Fruit fly (Drosophila melanogaster) whole organism, embryonic: ENCODE measurements around the gene Gr63a.

Experiments used
- Aef1 ChIP-seq: fragments of 200-800 bp; sonication (Bioruptor generic); IDR thresholded peaks from 3 replicates; pipeline ENCODE4 v1.3.6; 2022; ENCODE audit warnings: missing biosample characterization, missing genetic modification characterization
- Bteb2 ChIP-seq: fragments of 200-800 bp; sonication (Bioruptor generic); optimal IDR thresholded peaks from 2 replicates; lab custom pipeline; 2016; ENCODE audit warnings: missing biosample characterization, missing genetic modification characterization
- CG10543 ChIP-seq: fragments of 200-800 bp; sonication (Bioruptor generic); optimal IDR thresholded peaks from 3 replicates; lab custom pipeline; 2017; ENCODE audit warnings: missing biosample characterization, mild to moderate bottlenecking, missing genetic modification characterization, moderate library complexity
- CG12104 ChIP-seq: fragments of 200-800 bp; sonication (Bioruptor generic); optimal IDR thresholded peaks from 3 replicates; lab custom pipeline; 2016; ENCODE audit warnings: missing biosample characterization, missing genetic modification characterization
- CG1233 ChIP-seq: fragments of 200-800 bp; sonication (Bioruptor generic); optimal IDR thresholded peaks from 4 replicates; lab custom pipeline; 2018; ENCODE audit warnings: missing biosample characterization, mild to moderate bottlenecking, missing genetic modification characterization
- CG13296 ChIP-seq: fragments of 200-800 bp; sonication (Bioruptor generic); optimal IDR thresholded peaks from 3 replicates; lab custom pipeline; 2018; ENCODE audit warnings: missing biosample characterization, mild to moderate bottlenecking, missing genetic modification characterization
- CG1603 ChIP-seq: fragments of 200-800 bp; sonication (Bioruptor generic); optimal IDR thresholded peaks from 2 replicates; lab custom pipeline; 2019; ENCODE audit warnings: missing biosample characterization, mild to moderate bottlenecking, missing genetic modification characterization, moderate library complexity
- CG18764 ChIP-seq: fragments of 200-800 bp; sonication (Bioruptor generic); optimal IDR thresholded peaks from 3 replicates; lab custom pipeline; 2016; ENCODE audit warnings: missing biosample characterization, missing genetic modification characterization
- CG2875 ChIP-seq: fragments of 200-800 bp; sonication (Bioruptor generic); optimal IDR thresholded peaks from 2 replicates; lab custom pipeline; 2017; ENCODE audit warnings: missing biosample characterization, mild to moderate bottlenecking, missing genetic modification characterization, missing genetic modification reagents
- CG30403 ChIP-seq: fragments of 200-800 bp; sonication (Bioruptor generic); optimal IDR thresholded peaks from 3 replicates; lab custom pipeline; 2016; ENCODE audit warnings: missing biosample characterization, missing genetic modification characterization
- CG3065 ChIP-seq: fragments of 200-800 bp; sonication (Bioruptor generic); optimal IDR thresholded peaks from 2 replicates; lab custom pipeline; 2016; ENCODE audit warnings: missing biosample characterization, missing genetic modification characterization
- CG3726 ChIP-seq: fragments of 200-800 bp; sonication (Bioruptor generic); IDR thresholded peaks from 3 replicates; pipeline ENCODE4, ENCODE4 v1.3.6; 2022; ENCODE audit warnings: missing biosample characterization, missing genetic modification characterization
- CG3838 ChIP-seq: fragments of 200-800 bp; sonication (Bioruptor generic); optimal IDR thresholded peaks from 3 replicates; lab custom pipeline; 2016; ENCODE audit warnings: missing biosample characterization, missing genetic modification characterization
- CG6683 ChIP-seq: fragments of 200-800 bp; sonication (Bioruptor generic); optimal IDR thresholded peaks from 2 replicates; lab custom pipeline; 2017; ENCODE audit warnings: missing biosample characterization, mild to moderate bottlenecking, missing genetic modification characterization, missing genetic modification reagents
- CG6689 ChIP-seq: fragments of 200-800 bp; sonication (Bioruptor generic); IDR thresholded peaks from 2 replicates; pipeline ENCODE4 v1.3.6; 2022; ENCODE audit warnings: missing biosample characterization, missing genetic modification characterization
- CG6765 ChIP-seq: fragments of 200-800 bp; sonication (Bioruptor generic); optimal IDR thresholded peaks from 3 replicates; lab custom pipeline; 2017; ENCODE audit warnings: missing biosample characterization, mild to moderate bottlenecking, missing genetic modification characterization
- CG7357 ChIP-seq: fragments of 200-800 bp; sonication (Bioruptor generic); IDR thresholded peaks from 3 replicates; pipeline ENCODE4 v1.3.6; 2022; ENCODE audit warnings: missing biosample characterization, missing genetic modification characterization
- CG7556 ChIP-seq: fragments of 200-800 bp; sonication (Bioruptor generic); optimal IDR thresholded peaks from 2 replicates; lab custom pipeline; 2017; ENCODE audit warnings: missing biosample characterization, mild to moderate bottlenecking, missing genetic modification characterization
- CG7928 ChIP-seq: fragments of 200-800 bp; sonication (Bioruptor generic); optimal IDR thresholded peaks from 2 replicates; lab custom pipeline; 2017; ENCODE audit warnings: missing biosample characterization, mild to moderate bottlenecking, missing genetic modification characterization
- CG9215 ChIP-seq: fragments of 200-800 bp; sonication (Bioruptor generic); IDR thresholded peaks from 2 replicates; pipeline ENCODE4 v1.3.6; 2022; ENCODE audit warnings: missing biosample characterization, missing genetic modification characterization
- CTCF ChIP-seq: fragments of 200-800 bp; sonication (Bioruptor generic); optimal IDR thresholded peaks from 2 replicates; lab custom pipeline; 2017; ENCODE audit warnings: missing biosample characterization, mild to moderate bottlenecking, missing genetic modification characterization, moderate library complexity
- Dip2 ChIP-seq: fragments of 200-800 bp; sonication (Bioruptor generic); IDR thresholded peaks from 2 replicates; pipeline ENCODE4 v1.3.6; 2022; ENCODE audit warnings: missing biosample characterization, missing genetic modification characterization
- E2f2 ChIP-seq: fragments of 200-800 bp; sonication (Bioruptor generic); IDR thresholded peaks from 2 replicates; pipeline ENCODE4 v1.3.6; 2022; ENCODE audit warnings: missing biosample characterization, missing genetic modification characterization
- Fer2 ChIP-seq: fragments of 200-800 bp; sonication (Bioruptor generic); optimal IDR thresholded peaks from 2 replicates; lab custom pipeline; 2018; ENCODE audit warnings: missing biosample characterization, mild to moderate bottlenecking, missing genetic modification characterization, moderate library complexity
- HmgD ChIP-seq: fragments of 200-800 bp; sonication (Bioruptor generic); optimal IDR thresholded peaks from 3 replicates; lab custom pipeline; 2016; ENCODE audit warnings: missing biosample characterization, missing genetic modification characterization
- Hmx ChIP-seq: fragments of 200-800 bp; sonication (Bioruptor generic); optimal IDR thresholded peaks from 2 replicates; lab custom pipeline; 2016; ENCODE audit warnings: missing biosample characterization, missing genetic modification characterization
- Mad ChIP-seq: fragments of 200-800 bp; sonication (Bioruptor generic); optimal IDR thresholded peaks from 2 replicates; lab custom pipeline; 2016; ENCODE audit warnings: missing biosample characterization, missing genetic modification characterization
- NK7.1 ChIP-seq: fragments of 200-800 bp; sonication (Bioruptor generic); optimal IDR thresholded peaks from 3 replicates; lab custom pipeline; 2016; ENCODE audit warnings: missing biosample characterization, missing genetic modification characterization
- Usf ChIP-seq: fragments of 200-800 bp; sonication (Bioruptor generic); optimal IDR thresholded peaks from 2 replicates; lab custom pipeline; 2017; ENCODE audit warnings: missing genotype, missing biosample characterization, missing genetic modification characterization
- Vsx1 ChIP-seq: fragments of 200-800 bp; sonication (Bioruptor generic); optimal IDR thresholded peaks from 2 replicates; lab custom pipeline; 2017; ENCODE audit warnings: missing biosample characterization, mild to moderate bottlenecking, missing genetic modification characterization, missing genetic modification reagents
- cato ChIP-seq: fragments of 200-800 bp; sonication (Bioruptor generic); optimal IDR thresholded peaks from 2 replicates; lab custom pipeline; 2016; ENCODE audit warnings: missing biosample characterization, missing genetic modification characterization, borderline replicate concordance
- cwo ChIP-seq: fragments of 200-800 bp; sonication (Bioruptor generic); optimal IDR thresholded peaks from 3 replicates; lab custom pipeline; 2017; ENCODE audit warnings: missing biosample characterization, missing genetic modification characterization, mild to moderate bottlenecking, moderate library complexity, missing genetic modification reagents
- da ChIP-seq: fragments of 200-800 bp; sonication (Bioruptor generic); optimal IDR thresholded peaks from 2 replicates; lab custom pipeline; 2016; ENCODE audit warnings: missing biosample characterization, missing genetic modification characterization
- dan ChIP-seq: fragments of 200-800 bp; sonication (Bioruptor generic); IDR thresholded peaks from 2 replicates; pipeline ENCODE4 v1.3.6; 2022; ENCODE audit warnings: missing biosample characterization, missing genetic modification characterization
- dati ChIP-seq: fragments of 200-800 bp; sonication (Bioruptor generic); IDR thresholded peaks from 2 replicates; pipeline ENCODE4 v1.3.6; 2022; ENCODE audit warnings: missing biosample characterization, missing genetic modification characterization
- dysf ChIP-seq: fragments of 200-800 bp; sonication (Bioruptor generic); IDR thresholded peaks from 3 replicates; pipeline ENCODE4 v1.3.6; 2022; ENCODE audit warnings: missing biosample characterization, missing genetic modification characterization
- gcm ChIP-seq: fragments of 200-800 bp; sonication (Bioruptor generic); optimal IDR thresholded peaks from 2 replicates; lab custom pipeline; 2019; ENCODE audit warnings: missing biosample characterization, mild to moderate bottlenecking, missing genetic modification characterization, moderate library complexity
- gsb ChIP-seq: fragments of 200-800 bp; sonication (Bioruptor generic); IDR thresholded peaks from 2 replicates; pipeline ENCODE4 v1.3.6; 2022; ENCODE audit warnings: missing biosample characterization, missing genetic modification characterization
- hbn ChIP-seq: fragments of 200-800 bp; sonication (Bioruptor generic); IDR thresholded peaks from 2 replicates; pipeline ENCODE4 v1.3.6; 2022; ENCODE audit warnings: missing biosample characterization, missing genetic modification characterization; ENCODE audit not compliant: partially characterized antibody
- ken ChIP-seq: fragments of 200-800 bp; sonication (Bioruptor generic); IDR thresholded peaks from 3 replicates; pipeline ENCODE4 v1.3.6; 2022; ENCODE audit warnings: missing biosample characterization, missing genetic modification characterization
- lbe ChIP-seq: fragments of 200-800 bp; sonication (Bioruptor generic); optimal IDR thresholded peaks from 2 replicates; lab custom pipeline; 2016; ENCODE audit warnings: missing biosample characterization, mild to moderate bottlenecking, missing genetic modification characterization
- nmo ChIP-seq: fragments of 200-800 bp; sonication (Bioruptor generic); optimal IDR thresholded peaks from 2 replicates; lab custom pipeline; 2018; ENCODE audit warnings: missing biosample characterization, mild to moderate bottlenecking, missing genetic modification characterization, moderate library complexity
- odd ChIP-seq: fragments of 200-800 bp; sonication (Bioruptor generic); optimal IDR thresholded peaks from 2 replicates; lab custom pipeline; 2017; ENCODE audit warnings: missing biosample characterization, mild to moderate bottlenecking, missing genetic modification characterization
- otp ChIP-seq: fragments of 200-800 bp; sonication (Bioruptor generic); IDR thresholded peaks from 3 replicates; pipeline ENCODE4, ENCODE4 v1.3.6; 2022; ENCODE audit warnings: missing biosample characterization, missing genetic modification characterization
- pros ChIP-seq: fragments of 200-800 bp; sonication (Bioruptor generic); optimal IDR thresholded peaks from 3 replicates; lab custom pipeline; 2019; ENCODE audit warnings: missing biosample characterization, mild to moderate bottlenecking, missing genetic modification characterization, moderate library complexity
- pzg ChIP-seq: fragments of 200-800 bp; sonication (Bioruptor generic); optimal IDR thresholded peaks from 3 replicates; lab custom pipeline; 2018; ENCODE audit warnings: missing biosample characterization, mild to moderate bottlenecking, missing genetic modification characterization, moderate library complexity
- ro ChIP-seq: fragments of 200-800 bp; sonication (Bioruptor generic); IDR thresholded peaks from 2 replicates; pipeline ENCODE4 v1.3.6; 2022; ENCODE audit warnings: missing biosample characterization, missing genetic modification characterization
- run ChIP-seq: fragments of 200-800 bp; sonication (Bioruptor generic); optimal IDR thresholded peaks from 3 replicates; lab custom pipeline; 2018; ENCODE audit warnings: missing biosample characterization, mild to moderate bottlenecking, missing genetic modification characterization
- tio ChIP-seq: fragments of 200-800 bp; sonication (Bioruptor generic); optimal IDR thresholded peaks from 2 replicates; lab custom pipeline; 2017; ENCODE audit warnings: missing biosample characterization, missing genetic modification characterization, inconsistent platforms
- usp ChIP-seq: fragments of >200 bp; optimal IDR thresholded peaks from 2 replicates; lab custom pipeline; 2017; ENCODE audit warnings: missing biosample characterization, missing genetic modification characterization
- wdn ChIP-seq: fragments of 200-800 bp; sonication (Bioruptor generic); IDR thresholded peaks from 2 replicates; pipeline ENCODE4 v1.3.6; 2022; ENCODE audit warnings: missing biosample characterization, missing genetic modification characterization
- wor ChIP-seq: fragments of 200-800 bp; sonication (Bioruptor generic); IDR thresholded peaks from 2 replicates; pipeline ENCODE4 v1.3.6; 2022; ENCODE audit warnings: missing biosample characterization, missing genetic modification characterization
- zen2 ChIP-seq: fragments of 200-800 bp; sonication (Bioruptor generic); IDR thresholded peaks from 3 replicates; pipeline ENCODE4 v1.3.6; 2022; ENCODE audit warnings: missing biosample characterization, missing genetic modification characterization; ENCODE audit not compliant: partially characterized antibody

Gr63a gene

dm6 chr3L:3898978-3899377 lies 2.6 kb upstream of the Gr63a start, which contains the start of gene Ccz1 (continued):
- TF ChIP-seq Usf (GFP tag; lab: Kevin White, UChicago) (no peak), CG3065 (peak; percentile 42), dati (GFP tag; lab: Robert Waterston, UW) (no peak), wor (GFP tag; lab: Robert Waterston, UW) (no peak), CG9215 (GFP tag; lab: Robert Waterston, UW) (no peak), CG3726 (no peak), wdn (GFP tag; lab: Robert Waterston, UW) (no peak), HmgD (GFP tag; lab: Kevin White, UChicago) (peak; percentile 64), NK7.1 (GFP tag; lab: Kevin White, UChicago) (peak; percentile 44), CG30403 (peak; percentile 59), CG7556 (peak; percentile 44), CG7928 (GFP tag; lab: Kevin White, UChicago) (peak; percentile 87), gcm (GFP tag; lab: Kevin White, UChicago) (peak; percentile 12), lbe (peak; percentile 69), pzg (GFP tag; lab: Kevin White, UChicago) (peak; percentile 62), E2f2 (GFP tag; lab: Robert Waterston, UW) (no peak), Bteb2 (peak; percentile 52), dan (GFP tag; lab: Robert Waterston, UW) (no peak), otp (GFP tag; lab: Robert Waterston, UW) (no peak), CG6683 (GFP tag; lab: Kevin White, UChicago) (no peak), cwo (GFP tag; lab: Kevin White, UChicago) (no peak), Fer2 (peak; percentile 25), CG10543 (GFP tag; lab: Kevin White, UChicago) (peak; percentile 87), gsb (GFP tag; lab: Robert Waterston, UW) (no peak), CG3838 (peak; percentile 54), CG12104 (GFP tag; lab: Kevin White, UChicago) (peak; percentile 70), cato (GFP tag; lab: Kevin White, UChicago) (peak; percentile 72), CTCF (GFP tag; lab: Kevin White, UChicago) (no peak), CG2875 (GFP tag; lab: Kevin White, UChicago) (peak; percentile 71), Hmx (GFP tag; lab: Kevin White, UChicago) (no peak), CG6765 (peak; percentile 25), usp (GFP tag; lab: Kevin White, UChicago) (no peak), CG13296 (GFP tag; lab: Kevin White, UChicago) (peak; percentile 60), Aef1 (no peak), hbn (GFP tag; lab: Robert Waterston, UW) (no peak), da (GFP tag; lab: Kevin White, UChicago) (peak; percentile 40), ro (GFP tag; lab: Robert Waterston, UW) (no peak), Dip2 (GFP tag; lab: Robert Waterston, UW) (no peak), pros (GFP tag; lab: Kevin White, UChicago) (no peak), CG6689 (GFP tag; lab: Robert Waterston, UW) (no peak), ken (GFP tag; lab: Robert Waterston, UW) (no peak), CG18764 (GFP tag; lab: Kevin White, UChicago) (peak; percentile 67), nmo (GFP tag; lab: Kevin White, UChicago) (peak; percentile 47), CG7357 (GFP tag; lab: Robert Waterston, UW) (0 out of 3 replicates have a peak, but pooled peaks have one; percentile 12), zen2 (GFP tag; lab: Robert Waterston, UW) (no peak), run (no peak), Vsx1 (GFP tag; lab: Kevin White, UChicago) (peak; percentile 30), tio (GFP tag; lab: Kevin White, UChicago) (peak; percentile 81), Mad (GFP tag; lab: Kevin White, UChicago) (peak; percentile 74), CG1603 (peak; percentile 77), odd (GFP tag; lab: Kevin White, UChicago) (no peak), CG1233 (peak; percentile 63), dysf (GFP tag; lab: Robert Waterston, UW) (no peak)
